Fruit fly (Drosophila melanogaster): Measurements from ENCODE around the gene CG46465.

DNA sequence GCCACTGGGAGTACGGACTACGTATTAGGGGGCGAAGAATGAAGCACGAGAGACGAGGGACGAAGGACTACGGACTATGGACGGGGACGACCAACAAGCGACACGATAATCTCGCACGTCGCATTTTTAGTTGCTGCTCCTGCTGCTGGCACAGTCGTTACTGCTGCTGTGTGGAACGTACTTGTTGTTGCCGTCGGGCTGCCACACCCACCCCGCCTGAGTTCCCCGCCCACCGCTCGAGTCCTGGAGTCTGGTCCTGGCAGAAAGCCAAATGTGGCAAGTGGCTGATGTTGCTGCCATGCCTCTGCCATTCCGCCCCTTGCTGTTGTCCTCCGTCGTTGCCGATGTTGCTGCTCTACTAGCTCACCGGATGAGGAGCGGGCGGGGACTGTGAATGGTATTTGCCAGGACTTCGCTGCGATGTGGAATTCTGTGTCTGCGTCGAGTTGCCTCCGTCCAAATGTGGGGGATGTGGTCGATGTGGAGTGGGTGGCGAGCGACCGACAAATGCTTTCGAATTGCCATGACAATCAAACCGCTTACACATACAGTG is 20.6 kb downstream of the CG46465 start:
- TF ChIP-seq CG12768 (GFP tag; optimal IDR thresholded peaks at IDR 0.05), result no peak
- TF ChIP-seq Crg-1 (GFP tag; optimal IDR thresholded peaks at IDR 0.05), result no peak
- no peak for TF ChIP-seq Hr96 (GFP tag; optimal IDR thresholded peaks at IDR 0.05)
- TF ChIP-seq cnc (optimal IDR thresholded peaks at IDR 0.05), result no peak
- TF ChIP-seq CG11617 (GFP tag; optimal IDR thresholded peaks at IDR 0.05), result no peak
- no peak for TF ChIP-seq bab1 (GFP tag; optimal IDR thresholded peaks at IDR 0.05)
- no peak for TF ChIP-seq Mnt (GFP tag; optimal IDR thresholded peaks at IDR 0.05)
- no peak for TF ChIP-seq kay (GFP tag; ENCODE audit: borderline replicate concordance)

All from whole organism, adult.